Worm (Caenorhabditis elegans) whole organism, L4 larva: ENCODE data around the gene K01A12.3.

ENCODE experiments used
- R02D3.7 ChIP-seq: fragments of 150-350 bp; sonication (generic microtip); optimal IDR thresholded peaks from 3 replicates; lab custom pipeline; 2014; ENCODE audit warnings: missing biosample characterization, missing genetic modification characterization
- T20F7.1 ChIP-seq: fragments of 200-800 bp; sonication (Bioruptor generic); optimal IDR thresholded peaks from 2 replicates; lab custom pipeline; 2018; ENCODE audit warnings: mild to moderate bottlenecking, missing genetic modification characterization, missing compliant biosample characterization
- Y105C5A.15 ChIP-seq: fragments of 200-800 bp; sonication (Bioruptor generic); IDR thresholded peaks from 2 replicates; pipeline ENCODE4 v1.3.6; 2022; ENCODE audit warnings: missing genetic modification characterization, missing compliant biosample characterization
- aly-2 ChIP-seq: sonication (generic microtip); optimal IDR thresholded peaks from 2 replicates; lab custom pipeline; 2018; ENCODE audit warnings: missing biosample characterization, missing genetic modification characterization
- ceh-20 ChIP-seq: fragments of 200-800 bp; sonication (Bioruptor generic); IDR thresholded peaks from 2 replicates; pipeline ENCODE4 v1.3.6; 2022; ENCODE audit warnings: missing genetic modification reagents, missing genetic modification characterization, missing compliant biosample characterization
- ceh-28 ChIP-seq: fragments of 150-350 bp; optimal IDR thresholded peaks from 2 replicates; lab custom pipeline; 2014; ENCODE audit warnings: missing biosample characterization, missing genetic modification reagents, missing genetic modification characterization
- ceh-82 ChIP-seq: sonication (generic microtip); optimal IDR thresholded peaks from 2 replicates; lab custom pipeline; 2017; ENCODE audit warnings: missing biosample characterization, missing genetic modification characterization
- daf-16 ChIP-seq, 3 experiments: sonication (generic microtip); optimal IDR thresholded peaks; 2 replicates each; lab custom pipeline; 2016 to 2017; ENCODE audit warnings: missing genetic modification characterization in 3 of 3, missing genetic modification reagents in 3 of 3, mild to moderate bottlenecking in 2 of 3, missing compliant biosample characterization in 2 of 3, missing biosample characterization in 1 of 3, moderate library complexity in 1 of 3
- dmd-6 ChIP-seq: fragments of 200-800 bp; sonication (Bioruptor generic); IDR thresholded peaks from 2 replicates; pipeline ENCODE4 v1.3.6; 2022; ENCODE audit warnings: missing genetic modification reagents, missing genetic modification characterization, missing compliant biosample characterization
- dmd-9 ChIP-seq: fragments of 200-800 bp; sonication (Bioruptor generic); IDR thresholded peaks from 2 replicates; pipeline ENCODE4 v1.3.6; 2022; ENCODE audit warnings: missing genetic modification reagents, missing genetic modification characterization, missing compliant biosample characterization
- dpl-1 ChIP-seq: fragments of 150-350 bp; optimal IDR thresholded peaks from 2 replicates; lab custom pipeline; 2014; ENCODE audit warnings: missing biosample characterization, missing genetic modification reagents, missing genetic modification characterization
- dve-1 ChIP-seq: sonication (generic microtip); optimal IDR thresholded peaks from 2 replicates; lab custom pipeline; 2017; ENCODE audit warnings: antibody characterized with exemption, mild to moderate bottlenecking, missing genetic modification characterization, missing compliant biosample characterization; ENCODE audit not compliant: insufficient read depth
- hlh-11 ChIP-seq: fragments of 200-800 bp; sonication (Bioruptor generic); optimal IDR thresholded peaks from 2 replicates; lab custom pipeline; 2018; ENCODE audit warnings: mild to moderate bottlenecking, missing genetic modification characterization, missing compliant biosample characterization
- hlh-30 ChIP-seq: sonication (generic microtip); optimal IDR thresholded peaks from 2 replicates; lab custom pipeline; 2017; ENCODE audit warnings: antibody characterized with exemption, mild to moderate bottlenecking, missing genetic modification characterization, missing compliant biosample characterization; ENCODE audit not compliant: insufficient read depth
- lim-7 ChIP-seq: fragments of 200-800 bp; sonication (Bioruptor generic); IDR thresholded peaks from 2 replicates; pipeline ENCODE4 v1.3.6; 2022; ENCODE audit warnings: missing genetic modification characterization, missing compliant biosample characterization
- lin-29 ChIP-seq: fragments of 200-800 bp; sonication (Bioruptor generic); IDR thresholded peaks from 2 replicates; pipeline ENCODE4 v1.3.6; 2022; ENCODE audit warnings: missing genetic modification reagents, missing genetic modification characterization, missing compliant biosample characterization
- lsy-2 ChIP-seq, 2 experiments: fragments of 150-350 bp in 1 of 2; sonication (generic microtip) in 1 of 2; optimal IDR thresholded peaks; 2 replicates each; lab custom pipeline; 2014 to 2017; ENCODE audit warnings: missing biosample characterization in 2 of 2, missing genetic modification characterization in 2 of 2
- mdl-1 ChIP-seq, 2 experiments: fragments of 150-350 bp in 1 of 2; sonication (generic microtip) in 1 of 2; optimal IDR thresholded peaks; 2 replicates each; lab custom pipeline; 2014 to 2017; ENCODE audit warnings: missing biosample characterization in 2 of 2, missing genetic modification characterization in 2 of 2
- mdt-29 ChIP-seq: fragments of 200-800 bp; sonication (Bioruptor generic); IDR thresholded peaks from 2 replicates; pipeline ENCODE4 v1.3.6; 2022; ENCODE audit warnings: missing genetic modification reagents, missing genetic modification characterization, missing compliant biosample characterization
- mep-1 ChIP-seq: fragments of 150-350 bp; sonication (generic microtip); optimal IDR thresholded peaks from 3 replicates; lab custom pipeline; 2014; ENCODE audit warnings: missing biosample characterization, missing genetic modification characterization
- mes-2 ChIP-seq: sonication (generic microtip); optimal IDR thresholded peaks from 2 replicates; lab custom pipeline; 2016; ENCODE audit warnings: missing genotype, mild to moderate bottlenecking, missing genetic modification characterization, missing compliant biosample characterization; ENCODE audit not compliant: poor library complexity, severe bottlenecking
- mxl-2 ChIP-seq: fragments of 200-800 bp; sonication (Bioruptor generic); conservative IDR thresholded peaks from 2 replicates; pipeline ENCODE4 v1.3.6; 2022; ENCODE audit warnings: missing genetic modification reagents, missing genetic modification characterization, missing compliant biosample characterization
- mxl-3 ChIP-seq: fragments of 200-800 bp; sonication (Bioruptor generic); optimal IDR thresholded peaks from 2 replicates; lab custom pipeline; 2018; ENCODE audit warnings: mild to moderate bottlenecking, missing genetic modification characterization, missing compliant biosample characterization
- nhr-10 ChIP-seq: fragments of 150-350 bp; optimal IDR thresholded peaks from 2 replicates; lab custom pipeline; 2014; ENCODE audit warnings: missing biosample characterization, missing genetic modification characterization
- nhr-102 ChIP-seq: sonication (generic microtip); optimal IDR thresholded peaks from 2 replicates; lab custom pipeline; 2016; ENCODE audit warnings: mild to moderate bottlenecking, missing genetic modification characterization, moderate library complexity, missing compliant biosample characterization
- nhr-237 ChIP-seq: sonication (generic microtip); optimal IDR thresholded peaks from 2 replicates; lab custom pipeline; 2017; ENCODE audit warnings: missing biosample characterization, missing genetic modification characterization
- nhr-28 ChIP-seq: fragments of 150-350 bp; optimal IDR thresholded peaks from 2 replicates; lab custom pipeline; 2014; ENCODE audit warnings: missing biosample characterization, missing genetic modification characterization
- nhr-48 ChIP-seq: sonication (generic microtip); optimal IDR thresholded peaks from 2 replicates; lab custom pipeline; 2016; ENCODE audit warnings: mild to moderate bottlenecking, missing genetic modification characterization, missing compliant biosample characterization
- nhr-77 ChIP-seq: fragments of 150-350 bp; optimal IDR thresholded peaks from 2 replicates; lab custom pipeline; 2014; ENCODE audit warnings: missing biosample characterization, missing genetic modification characterization
- php-3 ChIP-seq: fragments of 200-800 bp; sonication (Bioruptor generic); IDR thresholded peaks from 2 replicates; pipeline ENCODE4 v1.3.6; 2022; ENCODE audit warnings: missing genetic modification reagents, missing genetic modification characterization, missing compliant biosample characterization
- pqm-1 ChIP-seq: sonication (generic microtip); optimal IDR thresholded peaks from 2 replicates; lab custom pipeline; 2017; ENCODE audit warnings: missing biosample characterization, missing genetic modification characterization
- spr-3 ChIP-seq: fragments of 200-800 bp; sonication (Bioruptor generic); optimal IDR thresholded peaks from 2 replicates; lab custom pipeline; 2018; ENCODE audit warnings: mild to moderate bottlenecking, missing genetic modification characterization, missing compliant biosample characterization
- tag-97 ChIP-seq: fragments of 200-800 bp; sonication (Bioruptor generic); IDR thresholded peaks from 2 replicates; pipeline ENCODE4 v1.3.6; 2022; ENCODE audit warnings: missing genetic modification characterization, missing compliant biosample characterization
- tra-1 ChIP-seq: fragments of 200-800 bp; sonication (Bioruptor generic); IDR thresholded peaks from 2 replicates; pipeline ENCODE4 v1.3.6; 2022; ENCODE audit warnings: missing genetic modification reagents, missing genetic modification characterization, missing compliant biosample characterization
- unc-39 ChIP-seq: sonication (generic microtip); optimal IDR thresholded peaks from 2 replicates; lab custom pipeline; 2017; ENCODE audit warnings: missing biosample characterization, missing genetic modification characterization
- unc-62 ChIP-seq, 3 experiments: fragments of 150-350 bp in 1 of 3; sonication (generic microtip); optimal IDR thresholded peaks in 2 of 3; peaks in 1 of 3; 1 replicate in 1 of 3; 2 replicates in 2 of 3; lab custom pipeline; 2014 to 2017; ENCODE audit warnings: missing biosample characterization in 3 of 3, missing genetic modification characterization in 3 of 3, missing genetic modification reagents in 3 of 3, missing genotype in 1 of 3
- vab-7 ChIP-seq: fragments of 200-800 bp; sonication (Bioruptor generic); IDR thresholded peaks from 2 replicates; pipeline ENCODE4 v1.3.6; 2022; ENCODE audit warnings: missing genetic modification reagents, missing genetic modification characterization, missing compliant biosample characterization
- zag-1 ChIP-seq: fragments of 150-350 bp; optimal IDR thresholded peaks from 2 replicates; lab custom pipeline; 2014; ENCODE audit warnings: missing biosample characterization, missing genetic modification characterization
- zfp-3 ChIP-seq: fragments of 200-800 bp; sonication (Bioruptor generic); conservative IDR thresholded peaks from 2 replicates; pipeline ENCODE4 v1.3.6; 2022; ENCODE audit warnings: missing genetic modification reagents, missing genetic modification characterization, missing compliant biosample characterization

Gene K01A12.3

ce11 chrX:8625090-8625489 is at the start of gene K01A12.3:
TSS of gene K01A12.3 (minus strand) at chrX:8625190.
- no peak for TF ChIP-seq zag-1 (tag; lab: Kevin White, UChicago)
- no peak for TF ChIP-seq lim-7
- no peak for TF ChIP-seq dmd-9 (GFP tag; lab: Robert Waterston, UW)
- no peak for TF ChIP-seq daf-16 (GFP tag; optimal IDR thresholded peaks at IDR 0.05; lab: Kevin White, UChicago)
- TF ChIP-seq daf-16 (tag; optimal IDR thresholded peaks at IDR 0.05; lab: Kevin White, UChicago), result no peak
- no peak for TF ChIP-seq nhr-28 (tag; lab: Kevin White, UChicago)
- TF ChIP-seq vab-7 (GFP tag; lab: Robert Waterston, UW), result no peak
- peak in 1 of 2 experiments; percentile 12 for TF ChIP-seq unc-62 (GFP tag; optimal IDR thresholded peaks at IDR 0.05 in 1 of 2; lab: Kevin White, UChicago)
- TF ChIP-seq unc-62 (tag; optimal IDR thresholded peaks at IDR 0.05; lab: Kevin White, UChicago), result no peak
- TF ChIP-seq lin-29 (GFP tag; lab: Robert Waterston, UW), result no peak
- TF ChIP-seq ceh-28, result no peak

DNA sequence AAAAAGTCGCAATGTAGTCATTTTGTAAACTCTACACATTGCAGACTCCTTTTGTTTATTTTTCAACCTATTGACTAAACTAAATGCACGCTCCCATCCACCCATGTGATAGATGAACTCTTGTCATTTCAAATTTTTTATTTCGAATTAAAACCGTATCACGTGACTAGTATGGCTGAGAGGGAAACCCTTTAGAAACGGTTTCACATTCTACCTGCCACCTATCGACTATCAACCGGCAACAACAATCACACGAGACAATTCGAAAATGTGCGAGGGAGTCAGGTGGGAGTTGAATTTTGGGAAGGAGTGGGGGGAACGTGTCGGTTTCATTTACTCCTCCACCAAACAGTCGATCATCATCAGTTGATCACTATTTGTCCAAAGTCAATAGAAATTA is 49.5 kb upstream of the K01A12.3 start:
- TF ChIP-seq unc-39 (tag; lab: Kevin White, UChicago), result no peak
- no peak for TF ChIP-seq mxl-2
- TF ChIP-seq php-3, result peak; percentile 59
- TF ChIP-seq mxl-3 (GFP tag; lab: Kevin White, UChicago), result peak; percentile 72
- peak; percentile 65 for TF ChIP-seq nhr-28 (tag; lab: Kevin White, UChicago)
- no peak for TF ChIP-seq nhr-10 (tag; lab: Kevin White, UChicago)
- TF ChIP-seq T20F7.1 (GFP tag; lab: Kevin White, UChicago), result peak; percentile 14
- peak; percentile 42; the same call in 1 of the 2 replicates for TF ChIP-seq ceh-20 (GFP tag; lab: Robert Waterston, UW)
- TF ChIP-seq ceh-82 (tag; lab: Kevin White, UChicago), result no peak
- no peak for TF ChIP-seq daf-16 (GFP tag; optimal IDR thresholded peaks at IDR 0.05; lab: Kevin White, UChicago)
- peak; percentile 88 for TF ChIP-seq daf-16 (tag; optimal IDR thresholded peaks at IDR 0.05; lab: Kevin White, UChicago)
- peak; percentile 12 for TF ChIP-seq mes-2 (tag; lab: Kevin White, UChicago)
- peak; percentile 91 for TF ChIP-seq dmd-6 (GFP tag; lab: Robert Waterston, UW)
- TF ChIP-seq nhr-237, result no peak
- no peak for TF ChIP-seq Y105C5A.15
- TF ChIP-seq mdl-1 (tag; optimal IDR thresholded peaks at IDR 0.05; lab: Kevin White, UChicago), result peak in 1 of 2 experiments; percentile 78
- TF ChIP-seq zfp-3 (GFP tag; lab: Robert Waterston, UW), result no peak
- no peak for TF ChIP-seq lin-29 (GFP tag; lab: Robert Waterston, UW)
- TF ChIP-seq hlh-11, result peak; percentile 81
- no peak for TF ChIP-seq aly-2 (tag; lab: Kevin White, UChicago)
- TF ChIP-seq mep-1, result peak; percentile 53
- TF ChIP-seq pqm-1, result peak; percentile 29
- peak; percentile 77 for TF ChIP-seq tra-1 (GFP tag; lab: Robert Waterston, UW)
- peak; percentile 10 for TF ChIP-seq dpl-1 (GFP tag; lab: Kevin White, UChicago)
- TF ChIP-seq lsy-2 (tag; optimal IDR thresholded peaks at IDR 0.05; lab: Kevin White, UChicago), result peak in 1 of 2 experiments; percentile 12
- TF ChIP-seq dve-1 (tag; lab: Kevin White, UChicago), result peak; percentile 93
- TF ChIP-seq R02D3.7, result no peak
- peak; percentile 95 for TF ChIP-seq hlh-30 (tag; lab: Kevin White, UChicago)
- TF ChIP-seq mdt-29, result peak; percentile 44; the same call in 1 of the 2 replicates
- TF ChIP-seq nhr-77 (tag; lab: Kevin White, UChicago), result peak; percentile 57
- TF ChIP-seq nhr-102 (tag; lab: Kevin White, UChicago), result peak; percentile 53
- TF ChIP-seq nhr-48 (tag; lab: Kevin White, UChicago), result peak; percentile 68
- no peak for TF ChIP-seq spr-3 (GFP tag; lab: Kevin White, UChicago)
- TF ChIP-seq unc-62 (GFP tag; optimal IDR thresholded peaks at IDR 0.05 in 1 of 2; lab: Kevin White, UChicago), result peak in 1 of 2 experiments; percentile 59
- no peak for TF ChIP-seq unc-62 (tag; optimal IDR thresholded peaks at IDR 0.05; lab: Kevin White, UChicago)
- no peak for TF ChIP-seq tag-97 (GFP tag; lab: Robert Waterston, UW)
